Worm (Caenorhabditis elegans) whole organism, early embryonic: ENCODE data around the gene hda-5.

ENCODE experiments used
- flt-1 ChIP-seq: fragments of 200-800 bp; sonication (Bioruptor generic); IDR thresholded peaks from 2 replicates; pipeline ENCODE4 v1.3.6; 2022; ENCODE audit warnings: missing genetic modification characterization, missing compliant biosample characterization
- hmg-4 ChIP-seq: fragments of 200-800 bp; sonication (Bioruptor generic); optimal IDR thresholded peaks from 2 replicates; lab custom pipeline; 2018; ENCODE audit warnings: mild to moderate bottlenecking, missing genetic modification characterization, missing compliant biosample characterization

- TF ChIP-seq hmg-4 (GFP tag; lab: Kevin White, UChicago) (no peak), flt-1 (GFP tag; lab: Robert Waterston, UW) (no peak)
Observed at ce11 chrII:11810436-11810835, 11.6 kb downstream of the hda-5 start, which contains the start of gene F43G6.7.
